Fruit fly (Drosophila melanogaster) S2 (cell line): ENCODE data around the gene CG18178.
A peak's percentile ranks its signal among the peaks of the same experiment; 100 is the strongest.

Experiments used
- CG8478 ChIP-seq: fragments of >200 bp; optimal IDR thresholded peaks from 2 replicates; lab custom pipeline; 2018
- CTCF ChIP-seq, 2 experiments: fragments of >200 bp; optimal IDR thresholded peaks; 2 replicates each; lab custom pipeline; 2018

The CG18178 gene

dm6 chr3L:9739629-9740028 lies 20.7 kb upstream of the CG18178 start:
- TF ChIP-seq CTCF (optimal IDR thresholded peaks at IDR 0.05; lab: Kevin White, UChicago): no peak
- TF ChIP-seq CG8478 (lab: Kevin White, UChicago): no peak

dm6 chr3L:9733563-9733962 lies 14.6 kb upstream of the CG18178 start, which contains the start of gene CG6749:
Gene CG6749, minus strand, starts transcription at chr3L:9733807.
- TF ChIP-seq CTCF (optimal IDR thresholded peaks at IDR 0.05; lab: Kevin White, UChicago) (no peak), CG8478 (lab: Kevin White, UChicago) (no peak)

dm6 chr3L:9729795-9730421 lies 11.0 kb upstream of the CG18178 start, which contains the start of gene ATPsynB:
Gene ATPsynB, plus strand, starts transcription at chr3L:9729999.
- TF ChIP-seq CG8478 (lab: Kevin White, UChicago) (no peak), CTCF (optimal IDR thresholded peaks at IDR 0.05; lab: Kevin White, UChicago) (peak in 1 of 2 experiments; percentile 25)

- TF ChIP-seq CTCF (optimal IDR thresholded peaks at IDR 0.05; lab: Kevin White, UChicago) (peak in 1 of 2 experiments; percentile 29), CG8478 (lab: Kevin White, UChicago) (no peak)
These were observed 7.8 kb upstream of the CG18178 start, which contains the start of gene Naa60 for dm6 chr3L:9726707-9727106. Gene Naa60, plus strand, starts transcription at chr3L:9726895.

- no peak for TF ChIP-seq CG8478 (lab: Kevin White, UChicago)
- TF ChIP-seq CTCF (optimal IDR thresholded peaks at IDR 0.05; lab: Kevin White, UChicago): no peak
These were observed 4.2 kb upstream of the CG18178 start, which contains the start of the genes nbs and defl for dm6 chr3L:9723108-9723507. Gene nbs, minus strand, starts transcription at chr3L:9723194. Gene defl, plus strand, starts transcription at chr3L:9723423.

dm6 chr3L:9720102-9720501 lies 1.2 kb upstream of the CG18178 start:
- no peak for TF ChIP-seq CG8478 (lab: Kevin White, UChicago)
- no peak for TF ChIP-seq CTCF (optimal IDR thresholded peaks at IDR 0.05; lab: Kevin White, UChicago)

- TF ChIP-seq CG8478 (lab: Kevin White, UChicago) (no peak), CTCF (optimal IDR thresholded peaks at IDR 0.05; lab: Kevin White, UChicago) (no peak)
These were observed 1.1 kb downstream of the CG18178 start for dm6 chr3L:9717839-9718238.

dm6 chr3L:9717101-9717500 lies 1.8 kb downstream of the CG18178 start:
- TF ChIP-seq CTCF (optimal IDR thresholded peaks at IDR 0.05; lab: Kevin White, UChicago): no peak
- TF ChIP-seq CG8478 (lab: Kevin White, UChicago): no peak

- TF ChIP-seq CG8478 (lab: Kevin White, UChicago): no peak
- TF ChIP-seq CTCF (optimal IDR thresholded peaks at IDR 0.05; lab: Kevin White, UChicago): no peak
These were observed 2.3 kb downstream of the CG18178 start for dm6 chr3L:9716595-9716994.

- no peak for TF ChIP-seq CTCF (optimal IDR thresholded peaks at IDR 0.05; lab: Kevin White, UChicago)
- TF ChIP-seq CG8478 (lab: Kevin White, UChicago): no peak
These were observed 4.3 kb downstream of the CG18178 start for dm6 chr3L:9714537-9715144.

- no peak for TF ChIP-seq CTCF (optimal IDR thresholded peaks at IDR 0.05; lab: Kevin White, UChicago)
- no peak for TF ChIP-seq CG8478 (lab: Kevin White, UChicago)
These were observed 5.0 kb downstream of the CG18178 start, which contains the start of gene vsg for dm6 chr3L:9713828-9714536. Gene vsg, plus strand, starts transcription at chr3L:9714324.

- no peak for TF ChIP-seq CG8478 (lab: Kevin White, UChicago)
- no peak for TF ChIP-seq CTCF (optimal IDR thresholded peaks at IDR 0.05; lab: Kevin White, UChicago)
These were observed 5.5 kb downstream of the CG18178 start, which contains the start of gene SH3PX1 for dm6 chr3L:9713383-9713827. Gene SH3PX1, minus strand, starts transcription at chr3L:9713827.

- TF ChIP-seq CTCF (optimal IDR thresholded peaks at IDR 0.05; lab: Kevin White, UChicago): no peak
- no peak for TF ChIP-seq CG8478 (lab: Kevin White, UChicago)
These were observed 6.7 kb downstream of the CG18178 start for dm6 chr3L:9712066-9712789.

dm6 chr3L:9711203-9711602 lies 7.7 kb downstream of the CG18178 start:
- no peak for TF ChIP-seq CG8478 (lab: Kevin White, UChicago)
- no peak for TF ChIP-seq CTCF (optimal IDR thresholded peaks at IDR 0.05; lab: Kevin White, UChicago)
